Fruit fly (Drosophila melanogaster) whole organism: ENCODE data around the gene CG7766.

Experiments
- CG8478 ChIP-seq: fragments of >200 bp; optimal IDR thresholded peaks from 2 replicates; lab custom pipeline; 2018; ENCODE audit warnings: inconsistent platforms
- Dll ChIP-seq: fragments of >200 bp; optimal IDR thresholded peaks from 2 replicates; lab custom pipeline; 2017
- EcR ChIP-seq, 2 experiments: fragments of >200 bp; optimal IDR thresholded peaks; 2 replicates each; lab custom pipeline; 2017; ENCODE audit warnings: missing biosample characterization in 2 of 2, missing genetic modification characterization in 2 of 2, missing genetic modification reagents in 2 of 2
- pan ChIP-seq: fragments of >200 bp; optimal IDR thresholded peaks from 2 replicates; lab custom pipeline; 2017
- psq ChIP-seq: fragments of >200 bp; optimal IDR thresholded peaks from 2 replicates; lab custom pipeline; 2017
- usp ChIP-seq: fragments of >200 bp; optimal IDR thresholded peaks from 2 replicates; lab custom pipeline; 2017; ENCODE audit warnings: missing biosample characterization, missing genetic modification characterization, mixed read lengths

CG7766 gene

DNA sequence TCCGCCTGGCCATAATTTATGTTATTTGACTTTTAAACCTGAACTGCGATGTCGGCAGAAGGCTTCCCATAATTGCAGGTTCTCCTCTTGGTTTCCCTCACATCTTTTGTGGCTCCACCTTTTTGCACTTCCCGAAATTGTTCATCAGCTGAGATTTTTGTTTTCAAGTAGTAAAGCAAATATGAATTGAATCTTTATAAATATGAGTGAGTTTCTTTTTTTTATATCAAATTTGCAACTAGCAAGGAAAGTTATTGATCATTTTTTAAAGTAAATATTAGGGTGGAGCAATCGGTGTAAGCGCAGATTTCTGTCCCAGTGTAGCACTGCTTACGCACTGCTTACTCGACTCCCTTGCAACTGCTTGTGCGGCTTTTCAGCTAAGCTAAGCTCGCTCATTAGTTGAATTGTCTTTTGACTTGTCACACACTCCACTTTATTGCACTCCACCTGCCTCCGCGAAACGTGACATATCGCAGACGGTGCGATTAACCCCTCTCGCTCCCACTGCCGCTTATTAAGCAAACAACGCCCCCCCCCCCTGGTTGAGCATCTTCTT, 57.1 kb downstream of the CG7766 start:
- TF ChIP-seq Dll (lab: Kevin White, UChicago) = no peak
- TF ChIP-seq psq = no peak
- no peak for TF ChIP-seq pan (lab: Kevin White, UChicago)
- TF ChIP-seq EcR (GFP tag; optimal IDR thresholded peaks at IDR 0.05; lab: Kevin White, UChicago) = no peak
- TF ChIP-seq usp (GFP tag; lab: Kevin White, UChicago) = no peak

DNA sequence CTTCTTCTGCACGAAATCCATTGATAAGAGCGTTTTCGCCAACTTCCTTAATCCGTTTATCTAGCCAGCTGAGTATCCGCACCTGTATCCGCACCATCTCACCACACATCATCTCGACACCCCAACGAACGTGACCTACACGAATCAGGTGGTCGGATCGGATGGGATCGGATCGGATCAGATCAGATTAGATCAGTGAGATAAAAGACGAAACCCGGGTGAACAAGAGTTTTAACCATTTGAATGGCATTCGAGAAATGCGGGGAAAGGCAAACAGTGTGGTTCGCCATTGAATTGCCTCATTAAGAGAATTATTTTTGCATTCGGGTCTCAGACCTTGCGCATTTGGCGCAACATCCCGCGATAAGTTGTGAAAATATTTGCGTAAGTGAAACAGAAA, 58.7 kb downstream of the CG7766 start:
- TF ChIP-seq pan (lab: Kevin White, UChicago) (no peak), EcR (GFP tag; optimal IDR thresholded peaks at IDR 0.05; lab: Kevin White, UChicago) (no peak), usp (GFP tag; lab: Kevin White, UChicago) (no peak), Dll (lab: Kevin White, UChicago) (no peak), CG8478 (no peak), psq (no peak)

DNA sequence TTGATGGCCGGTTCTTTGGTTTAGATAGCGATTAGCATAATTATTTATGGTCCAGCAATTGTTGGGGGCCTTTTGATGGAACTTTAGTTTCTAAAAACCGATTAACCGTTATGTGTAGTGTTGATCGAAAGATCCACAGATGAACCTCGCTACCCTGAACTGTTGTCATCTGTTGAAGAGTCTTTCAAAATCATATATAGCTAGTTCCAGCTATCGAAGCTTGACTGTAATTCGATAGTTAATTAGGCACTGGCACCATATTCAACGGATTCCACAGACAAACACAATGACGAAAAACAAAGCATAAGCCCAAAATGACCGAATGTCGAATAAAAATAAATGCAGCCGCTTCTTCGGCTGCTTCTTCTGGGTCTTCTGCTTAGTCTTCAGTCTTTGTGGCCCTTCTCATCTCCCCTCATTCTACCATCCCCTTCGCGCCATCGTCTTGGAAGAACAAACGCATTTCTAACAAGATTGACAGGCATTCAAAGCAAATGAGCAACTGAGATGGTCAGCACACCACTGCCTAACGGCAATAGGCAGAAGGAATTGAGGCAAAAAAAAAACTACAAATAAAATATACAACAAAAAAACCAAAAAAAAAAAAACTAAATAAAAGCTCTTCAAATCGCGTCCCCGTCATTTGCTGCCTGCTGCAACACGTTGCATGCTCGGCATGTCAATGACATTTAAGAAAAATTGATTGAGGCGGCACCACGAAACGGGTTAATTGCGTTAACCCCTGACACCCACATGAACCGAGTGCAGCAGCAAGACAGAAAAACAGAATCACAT, 59.6 kb downstream of the CG7766 start:
- TF ChIP-seq pan (lab: Kevin White, UChicago) (no peak), usp (GFP tag; lab: Kevin White, UChicago) (no peak), Dll (lab: Kevin White, UChicago) (no peak), EcR (GFP tag; optimal IDR thresholded peaks at IDR 0.05; lab: Kevin White, UChicago) (no peak), CG8478 (no peak), psq (no peak)
